Worm (Caenorhabditis elegans): Measurements from ENCODE around the gene K07E3.4.

DNA sequence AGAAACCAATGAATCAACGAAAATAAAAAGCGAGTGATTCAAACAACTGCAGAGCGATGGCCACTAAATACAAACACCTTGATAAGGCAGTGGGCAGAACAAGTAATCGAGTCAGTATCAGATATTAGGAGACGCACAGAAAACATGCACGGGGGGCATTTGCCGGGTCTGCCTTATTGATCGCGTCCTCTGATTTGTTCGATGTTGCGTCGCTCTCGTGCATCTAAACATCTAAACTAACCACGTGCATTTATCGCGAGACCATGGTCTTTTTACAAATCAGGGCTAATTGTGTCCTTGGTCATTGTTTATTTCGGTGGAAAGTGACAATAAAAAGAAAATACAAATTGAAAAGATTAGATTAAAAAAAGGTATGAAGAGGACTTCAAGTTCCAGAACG, at the start of gene K07E3.4:
- TF ChIP-seq cog-1 (tag; optimal IDR thresholded peaks at IDR 0.05) (no peak), T22C8.4 (GFP tag; IDR thresholded peaks at IDR 0.05) (no peak)
